Fruit fly (Drosophila melanogaster): ENCODE results near the gene CG3726.

DNA sequence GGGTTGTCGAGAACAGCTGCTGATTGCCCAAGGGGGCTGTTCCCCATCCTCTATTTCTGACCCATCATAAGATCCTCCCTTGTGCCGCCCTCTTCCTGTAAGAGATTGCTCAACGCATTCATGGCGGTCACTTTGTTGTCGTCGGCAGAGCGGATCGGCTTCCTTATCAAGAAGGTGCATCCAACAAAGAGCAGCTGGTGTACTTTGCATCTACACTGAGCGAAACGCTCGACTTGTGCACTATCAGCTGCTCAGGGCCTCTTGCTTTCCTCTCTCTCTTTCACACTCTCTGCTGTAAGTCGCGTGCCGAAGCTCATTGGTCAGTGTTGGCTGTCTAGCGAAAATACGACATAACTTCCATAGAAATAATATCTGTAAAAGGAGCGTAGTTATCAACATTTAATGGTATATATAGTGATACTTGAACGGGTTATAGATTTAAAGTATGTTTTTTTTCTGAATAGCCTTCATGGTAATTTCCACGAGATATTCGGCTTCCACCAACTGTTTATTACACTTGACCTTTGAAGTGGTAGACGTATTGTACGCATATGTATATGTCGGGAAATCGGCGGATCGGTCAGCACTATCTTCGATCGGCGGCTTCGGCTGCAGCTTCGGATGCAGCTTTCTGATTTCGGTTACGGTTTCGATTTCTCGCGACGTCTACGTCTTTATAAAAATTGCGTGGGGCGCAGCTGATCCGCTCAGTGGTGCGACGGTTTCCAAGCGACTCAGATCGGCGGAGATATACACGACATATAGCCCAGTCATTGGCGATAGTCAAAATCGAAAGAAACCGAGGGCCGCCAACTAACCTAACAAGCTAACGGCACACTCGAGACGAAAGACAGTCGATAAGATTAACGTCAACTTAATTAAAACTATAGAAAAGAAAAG, 71.4 kb downstream of the CG3726 start, which contains the start of gene CG5966:
- no peak for TF ChIP-seq CG8478 (optimal IDR thresholded peaks at IDR 0.05)
- no peak for TF ChIP-seq CTCF (optimal IDR thresholded peaks at IDR 0.05)
